Fruit fly (Drosophila melanogaster) whole organism: Measurements from ENCODE around the gene fzy.

Experiments
- CG8478 ChIP-seq: fragments of >200 bp; optimal IDR thresholded peaks from 2 replicates; lab custom pipeline; 2018; ENCODE audit warnings: inconsistent platforms
- Dll ChIP-seq: fragments of >200 bp; optimal IDR thresholded peaks from 2 replicates; lab custom pipeline; 2017
- EcR ChIP-seq, 2 experiments: fragments of >200 bp; optimal IDR thresholded peaks; 2 replicates each; lab custom pipeline; 2017; ENCODE audit warnings: missing biosample characterization in 2 of 2, missing genetic modification characterization in 2 of 2, missing genetic modification reagents in 2 of 2
- pan ChIP-seq: fragments of >200 bp; optimal IDR thresholded peaks from 2 replicates; lab custom pipeline; 2017
- psq ChIP-seq: fragments of >200 bp; optimal IDR thresholded peaks from 2 replicates; lab custom pipeline; 2017

DNA sequence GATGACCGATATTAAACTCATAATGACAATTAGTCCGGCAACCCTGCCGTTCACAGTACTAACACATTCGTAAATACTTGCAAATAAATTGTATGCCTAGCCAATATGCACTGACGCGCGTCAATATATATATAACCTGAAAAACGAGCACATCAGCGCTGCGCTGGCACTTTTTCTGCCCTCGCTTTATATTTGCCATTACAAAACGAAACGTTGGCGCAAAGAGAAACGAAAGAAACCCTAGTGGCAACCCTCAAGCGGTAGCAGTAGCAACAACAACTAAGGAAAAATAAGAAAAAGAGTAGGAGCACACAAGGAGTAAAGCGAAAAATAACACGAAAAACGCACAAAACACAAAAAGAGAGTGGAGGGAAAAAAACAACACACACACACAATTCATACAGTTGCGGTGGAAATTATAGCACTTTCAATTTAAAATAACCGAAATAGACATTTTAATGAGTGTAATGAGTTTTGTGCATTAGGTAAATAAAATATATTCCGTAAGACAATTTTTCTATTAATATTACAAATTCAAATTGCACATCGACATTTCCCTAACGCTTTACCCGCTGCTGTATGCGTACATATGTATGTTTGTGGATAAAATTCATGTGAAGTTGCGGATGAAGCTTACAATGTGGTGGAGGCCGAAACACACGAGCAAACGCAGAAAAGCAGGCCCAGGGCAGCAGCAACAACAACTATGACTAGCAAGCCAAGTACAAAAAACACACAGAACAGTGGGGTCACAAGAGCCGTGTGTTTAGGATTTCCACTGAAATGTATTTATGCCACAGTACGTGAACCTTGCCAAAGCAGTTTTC, 40.2 kb downstream of the fzy start:
- TF ChIP-seq CG8478 (lab: Kevin White, UChicago) (no peak), pan (lab: Kevin White, UChicago) (no peak), EcR (GFP tag; optimal IDR thresholded peaks at IDR 0.05; lab: Kevin White, UChicago) (no peak), psq (lab: Kevin White, UChicago) (peak; percentile 75), Dll (lab: Kevin White, UChicago) (no peak)
